Worm (Caenorhabditis elegans) whole organism, L1 larva: ENCODE measurements around the gene srt-30.

Source experiments
- blmp-1 ChIP-seq: fragments of 150-350 bp; optimal IDR thresholded peaks from 2 replicates; lab custom pipeline; 2014; ENCODE audit warnings: missing biosample characterization, missing genetic modification characterization
- efl-1 ChIP-seq, 4 experiments: fragments of 150-350 bp; optimal IDR thresholded peaks in 3 of 4; peaks in 1 of 4; 1 replicate in 1 of 4; 2 replicates in 3 of 4; lab custom pipeline; 2014; ENCODE audit warnings: missing biosample characterization in 2 of 4, missing genetic modification characterization in 2 of 4, missing genetic modification reagents in 2 of 4
- fos-1 ChIP-seq: fragments of 150-350 bp; optimal IDR thresholded peaks from 2 replicates; lab custom pipeline; 2014; ENCODE audit warnings: missing biosample characterization, missing genetic modification characterization
- pqm-1 ChIP-seq: sonication (generic microtip); optimal IDR thresholded peaks from 3 replicates; lab custom pipeline; 2017; ENCODE audit warnings: missing biosample characterization, missing genetic modification characterization
- vab-15 ChIP-seq: sonication (generic microtip); optimal IDR thresholded peaks from 2 replicates; lab custom pipeline; 2017; ENCODE audit warnings: missing genotype, mild to moderate bottlenecking, missing genetic modification characterization, missing compliant biosample characterization

DNA sequence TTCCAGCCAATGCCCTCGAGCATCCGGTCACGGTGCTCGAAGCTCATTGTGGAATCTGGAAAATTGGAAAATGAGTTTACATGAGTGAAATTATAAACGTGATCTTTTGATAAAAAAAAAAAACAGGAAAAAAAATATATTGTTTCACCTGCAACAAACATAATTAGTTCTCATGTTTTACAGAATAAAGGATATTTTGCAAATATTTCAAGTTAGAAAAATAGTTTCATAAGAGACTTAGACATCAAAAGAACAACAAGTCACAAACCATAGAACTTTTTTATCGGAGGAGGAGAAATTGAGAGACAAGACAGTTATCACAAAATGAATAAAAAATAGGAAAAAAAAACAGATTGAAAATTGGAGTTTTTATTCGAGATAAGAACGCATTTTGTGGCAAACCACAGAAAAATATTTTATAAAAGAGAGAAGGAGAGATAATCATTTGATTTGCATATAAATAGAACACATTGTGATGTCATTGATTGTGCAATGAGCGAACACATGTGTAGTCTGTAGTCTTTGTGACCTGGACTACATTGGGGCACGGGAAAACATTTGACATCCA, 16.0 kb downstream of the srt-30 start, which contains the start of gene R08F11.1:
- no peak for TF ChIP-seq blmp-1
- TF ChIP-seq efl-1 (optimal IDR thresholded peaks at IDR 0.05; lab: Kevin White, UChicago), result no peak
- no peak for TF ChIP-seq efl-1 (GFP tag; optimal IDR thresholded peaks at IDR 0.05 in 1 of 2; lab: Kevin White, UChicago)
- no peak for TF ChIP-seq fos-1 (tag; lab: Kevin White, UChicago)
- TF ChIP-seq pqm-1 (tag; lab: Kevin White, UChicago), result no peak
- no peak for TF ChIP-seq vab-15 (tag; lab: Kevin White, UChicago)
